Worm (Caenorhabditis elegans): ENCODE results near the gene B0416.3.

DNA sequence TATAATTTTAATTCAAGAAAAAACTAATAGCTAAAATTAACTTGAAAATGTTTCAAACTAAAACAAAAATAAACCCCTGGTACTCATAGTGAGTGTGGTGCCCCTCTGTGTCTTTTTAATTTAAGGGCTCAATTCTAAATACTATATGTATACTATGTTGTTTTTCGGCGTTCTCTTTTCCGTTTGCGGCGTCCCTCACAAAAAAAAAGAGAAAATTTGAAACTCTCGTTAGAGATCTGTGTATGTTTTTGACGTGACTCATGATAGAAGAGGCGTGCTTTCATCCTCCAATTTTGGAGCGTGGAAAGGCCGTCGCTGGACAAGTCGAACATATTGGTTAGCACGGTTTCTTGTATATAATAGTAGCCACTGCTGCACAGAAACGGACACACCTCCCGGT, 40.0 kb upstream of the B0416.3 start, which contains the start of gene pes-8:
- no peak for TF ChIP-seq T23F11.4 (GFP tag; optimal IDR thresholded peaks at IDR 0.05)
- TF ChIP-seq hlh-6 (tag; optimal IDR thresholded peaks at IDR 0.05): no peak
